Fruit fly (Drosophila melanogaster): ENCODE measurements around the gene CG14810.
A peak's percentile ranks its signal among the peaks of the same experiment; 100 is the strongest.

The CG14810 gene

dm6 chrX:1773532-1774346 is 46.4 kb downstream of the CG14810 start, which contains the start of the genes prage and Adar (continued):
- TF ChIP-seq CG1832 (GFP tag; optimal IDR thresholded peaks at IDR 0.05) (no peak), Pdp1 (GFP tag; optimal IDR thresholded peaks at IDR 0.05) (peak in 1 of 2 experiments; percentile 49), CG4360 (GFP tag; IDR thresholded peaks at IDR 0.05) (no peak), CG3726 (GFP tag; IDR thresholded peaks at IDR 0.05) (no peak), seq (GFP tag; IDR thresholded peaks at IDR 0.05) (no peak), CG34224 (GFP tag; IDR thresholded peaks at IDR 0.05; ENCODE audit: partially characterized antibody) (peak; percentile 65), CG2875 (GFP tag; optimal IDR thresholded peaks at IDR 0.05) (no peak), CG31365 (tag; optimal IDR thresholded peaks at IDR 0.05) (no peak), pzg (GFP tag; optimal IDR thresholded peaks at IDR 0.05) (peak; percentile 54), CG14965 (GFP tag; optimal IDR thresholded peaks at IDR 0.05; ENCODE audit: borderline replicate concordance) (no peak), klu (GFP tag; IDR thresholded peaks at IDR 0.05) (no peak), HLHmδ (GFP tag; optimal IDR thresholded peaks at IDR 0.05) (no peak), CkIIα-i1 (GFP tag; IDR thresholded peaks at IDR 0.05) (no peak), hbn (GFP tag; IDR thresholded peaks at IDR 0.05; ENCODE audit: partially characterized antibody) (peak; percentile 73), NC2β (GFP tag; optimal IDR thresholded peaks at IDR 0.05) (no peak), tna (GFP tag; IDR thresholded peaks at IDR 0.05; ENCODE audit: partially characterized antibody) (peak; percentile 51), Optix (GFP tag; IDR thresholded peaks at IDR 0.05) (no peak), caup (GFP tag; optimal IDR thresholded peaks at IDR 0.05; ENCODE audit: severe bottlenecking) (no peak), CG7963 (GFP tag; IDR thresholded peaks at IDR 0.05; ENCODE audit: partially characterized antibody) (peak; percentile 58; the same call in 2 of the 3 replicates), ap (GFP tag; IDR thresholded peaks at IDR 0.05) (no peak), CG15514 (GFP tag; optimal IDR thresholded peaks at IDR 0.05) (peak; percentile 32), B-H2 (GFP tag; optimal IDR thresholded peaks at IDR 0.05) (no peak), CG10565 (GFP tag; optimal IDR thresholded peaks at IDR 0.05) (no peak), bbx (GFP tag; IDR thresholded peaks at IDR 0.05; ENCODE audit: partially characterized antibody) (peak; percentile 85), CG43689 (GFP tag; IDR thresholded peaks at IDR 0.05) (no peak), nmo (GFP tag; optimal IDR thresholded peaks at IDR 0.05) (peak; percentile 6), CG16863 (GFP tag; optimal IDR thresholded peaks at IDR 0.05) (no peak), pita (GFP tag; optimal IDR thresholded peaks at IDR 0.05) (no peak), Xrp1 (GFP tag; IDR thresholded peaks at IDR 0.05) (no peak), YL-1 (GFP tag; optimal IDR thresholded peaks at IDR 0.05) (peak; percentile 27), CG1792 (GFP tag; optimal IDR thresholded peaks at IDR 0.05) (no peak), danr (GFP tag; IDR thresholded peaks at IDR 0.05) (no peak), emc (GFP tag; optimal IDR thresholded peaks at IDR 0.05) (no peak), CG15269 (tag; optimal IDR thresholded peaks at IDR 0.05) (no peak), HLH4C (GFP tag; IDR thresholded peaks at IDR 0.05; ENCODE audit: partially characterized antibody) (peak; percentile 63), stc (GFP tag; IDR thresholded peaks at IDR 0.05) (no peak), sd (tag; optimal IDR thresholded peaks at IDR 0.05) (no peak), CG11696 (GFP tag; IDR thresholded peaks at IDR 0.05) (no peak), Fer1 (GFP tag; optimal IDR thresholded peaks at IDR 0.05) (peak; percentile 6), ham (GFP tag; IDR thresholded peaks at IDR 0.05) (no peak), mam (GFP tag; optimal IDR thresholded peaks at IDR 0.05) (peak; percentile 32), CG8944 (GFP tag; optimal IDR thresholded peaks at IDR 0.05) (no peak), CG3838 (GFP tag; optimal IDR thresholded peaks at IDR 0.05) (no peak), CG3847 (GFP tag; IDR thresholded peaks at IDR 0.05) (no peak), sqz (GFP tag; optimal IDR thresholded peaks at IDR 0.05) (peak; percentile 52), unc-4 (GFP tag; IDR thresholded peaks at IDR 0.05; ENCODE audit: partially characterized antibody) (peak; percentile 75), CG2120 (GFP tag; optimal IDR thresholded peaks at IDR 0.05) (no peak), Dp (GFP tag; optimal IDR thresholded peaks at IDR 0.05) (no peak), CG11398 (GFP tag; optimal IDR thresholded peaks at IDR 0.05) (no peak)

Data from whole organism, embryonic.